Worm (Caenorhabditis elegans) whole organism, young adult: ENCODE data around the gene cpr-2.

Source experiments
- akir-1 ChIP-seq: fragments of 200-800 bp; sonication (Bioruptor generic); optimal IDR thresholded peaks from 2 replicates; lab custom pipeline; 2018; ENCODE audit warnings: mild to moderate bottlenecking, missing genetic modification characterization, moderate library complexity, missing compliant biosample characterization
- ceh-40 ChIP-seq: fragments of 200-800 bp; sonication (Bioruptor generic); IDR thresholded peaks from 2 replicates; pipeline ENCODE4 v1.3.6; 2022; ENCODE audit warnings: missing genetic modification characterization, missing compliant biosample characterization
- fkh-3 ChIP-seq: sonication (generic microtip); optimal IDR thresholded peaks from 2 replicates; lab custom pipeline; 2016; ENCODE audit warnings: mild to moderate bottlenecking, missing genetic modification characterization, missing compliant biosample characterization

DNA sequence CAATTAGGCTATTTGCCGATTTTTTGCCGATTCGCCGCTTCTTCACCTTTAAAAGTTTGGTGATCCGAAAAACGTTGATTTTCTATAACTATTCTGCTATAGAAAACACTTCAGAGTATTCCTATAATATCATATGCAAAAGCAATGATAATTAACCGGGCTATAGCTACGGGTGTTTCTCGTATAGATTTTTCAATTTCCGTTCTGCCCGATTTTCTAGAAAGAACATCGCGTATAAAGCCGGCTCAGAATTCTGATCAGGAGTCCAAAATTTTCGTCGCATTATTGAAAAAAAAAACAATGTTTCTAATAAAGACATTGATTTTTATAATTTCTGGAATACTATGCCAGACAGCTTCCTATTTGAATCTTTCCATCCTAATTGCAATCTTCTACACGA is 16.8 kb upstream of the cpr-2 start, which contains the start of gene srbc-65:
- TF ChIP-seq fkh-3 (tag; lab: Kevin White, UChicago) (no peak), ceh-40 (GFP tag; lab: Robert Waterston, UW) (no peak), akir-1 (GFP tag; lab: Kevin White, UChicago) (no peak)
